Fruit fly (Drosophila melanogaster) whole organism, embryonic: ENCODE results near the gene CG8641.

Experiments used
- Antp ChIP-seq: fragments of 200-800 bp; sonication (Bioruptor generic); optimal IDR thresholded peaks from 3 replicates; lab custom pipeline; 2016; ENCODE audit warnings: missing biosample characterization, missing genetic modification characterization
- CG11093 ChIP-seq: fragments of 200-800 bp; sonication (Bioruptor generic); IDR thresholded peaks from 3 replicates; pipeline ENCODE4 v1.3.6; 2022; ENCODE audit warnings: missing biosample characterization, missing genetic modification characterization
- CG11247 ChIP-seq: fragments of 200-800 bp; sonication (Bioruptor generic); IDR thresholded peaks from 2 replicates; pipeline ENCODE4 v1.3.6; 2022; ENCODE audit warnings: missing biosample characterization, missing genetic modification characterization
- CG14441 ChIP-seq: fragments of 200-800 bp; sonication (Bioruptor generic); IDR thresholded peaks from 2 replicates; pipeline ENCODE4 v1.3.6; 2022; ENCODE audit warnings: missing biosample characterization, missing genetic modification characterization
- CG1832 ChIP-seq: fragments of 200-800 bp; sonication (Bioruptor generic); optimal IDR thresholded peaks from 2 replicates; lab custom pipeline; 2017; ENCODE audit warnings: missing biosample characterization, mild to moderate bottlenecking, missing genetic modification characterization, inconsistent platforms
- CG30020 ChIP-seq: fragments of 200-800 bp; optimal IDR thresholded peaks from 2 replicates; lab custom pipeline; 2019; ENCODE audit warnings: missing biosample characterization, mild to moderate bottlenecking, missing genetic modification characterization, moderate library complexity
- CG31441 ChIP-seq: fragments of 200-800 bp; sonication (Bioruptor generic); IDR thresholded peaks from 2 replicates; pipeline ENCODE4 v1.3.6; 2022; ENCODE audit warnings: missing biosample characterization, missing genetic modification characterization
- CG3838 ChIP-seq: fragments of 200-800 bp; sonication (Bioruptor generic); optimal IDR thresholded peaks from 3 replicates; lab custom pipeline; 2016; ENCODE audit warnings: missing biosample characterization, missing genetic modification characterization
- CG4707 ChIP-seq: fragments of 200-800 bp; sonication (Bioruptor generic); optimal IDR thresholded peaks from 2 replicates; lab custom pipeline; 2018; ENCODE audit warnings: missing biosample characterization, mild to moderate bottlenecking, missing genetic modification characterization, moderate library complexity
- CG5180 ChIP-seq: fragments of 200-800 bp; sonication (Bioruptor generic); optimal IDR thresholded peaks from 3 replicates; lab custom pipeline; 2017; ENCODE audit warnings: missing biosample characterization, missing genetic modification characterization, mild to moderate bottlenecking, moderate library complexity, missing genetic modification reagents
- CG5953 ChIP-seq: fragments of 200-800 bp; sonication (Bioruptor generic); IDR thresholded peaks from 2 replicates; pipeline ENCODE4 v1.3.6; 2022; ENCODE audit warnings: missing biosample characterization, missing genetic modification characterization
- CG6654 ChIP-seq: fragments of 200-800 bp; sonication (Bioruptor generic); optimal IDR thresholded peaks from 2 replicates; lab custom pipeline; 2017; ENCODE audit warnings: missing biosample characterization, mild to moderate bottlenecking, missing genetic modification characterization
- CG6689 ChIP-seq: fragments of 200-800 bp; sonication (Bioruptor generic); IDR thresholded peaks from 2 replicates; pipeline ENCODE4 v1.3.6; 2022; ENCODE audit warnings: missing biosample characterization, missing genetic modification characterization
- CG7839 ChIP-seq: fragments of 200-800 bp; sonication (Bioruptor generic); optimal IDR thresholded peaks from 3 replicates; lab custom pipeline; 2018; ENCODE audit warnings: missing biosample characterization, mild to moderate bottlenecking, missing genetic modification characterization, moderate library complexity
- D ChIP-seq, 2 experiments: fragments of 200-800 bp in 1 of 2; fragments of >200 bp in 1 of 2; sonication (Bioruptor generic) in 1 of 2; optimal IDR thresholded peaks; 2 replicates in 1 of 2; 3 replicates in 1 of 2; lab custom pipeline; 2017; ENCODE audit warnings: mild to moderate bottlenecking in 1 of 2, missing biosample characterization in 1 of 2, missing genetic modification characterization in 1 of 2, missing genetic modification reagents in 1 of 2
- Dip2 ChIP-seq: fragments of 200-800 bp; sonication (Bioruptor generic); IDR thresholded peaks from 2 replicates; pipeline ENCODE4 v1.3.6; 2022; ENCODE audit warnings: missing biosample characterization, missing genetic modification characterization
- Dip3 ChIP-seq: fragments of 200-800 bp; sonication (Bioruptor generic); optimal IDR thresholded peaks from 3 replicates; lab custom pipeline; 2016; ENCODE audit warnings: missing biosample characterization, missing genetic modification characterization
- Fer3 ChIP-seq: fragments of 200-800 bp; sonication (Bioruptor generic); optimal IDR thresholded peaks from 2 replicates; lab custom pipeline; 2018; ENCODE audit warnings: missing biosample characterization, mild to moderate bottlenecking, missing genetic modification characterization, moderate library complexity
- HLHmδ ChIP-seq: fragments of 200-800 bp; sonication (Bioruptor generic); optimal IDR thresholded peaks from 2 replicates; lab custom pipeline; 2018; ENCODE audit warnings: missing biosample characterization, mild to moderate bottlenecking, missing genetic modification characterization, moderate library complexity
- Jarid2 ChIP-seq: fragments of 200-800 bp; sonication (Bioruptor generic); optimal IDR thresholded peaks from 3 replicates; lab custom pipeline; 2017; ENCODE audit warnings: mild to moderate bottlenecking, missing biosample characterization, missing genetic modification reagents, missing genetic modification characterization
- MESR4 ChIP-seq: fragments of 200-800 bp; sonication (Bioruptor generic); optimal IDR thresholded peaks from 2 replicates; lab custom pipeline; 2018; ENCODE audit warnings: missing biosample characterization, mild to moderate bottlenecking, missing genetic modification characterization, moderate library complexity
- Med ChIP-seq: fragments of 200-800 bp; sonication (Bioruptor generic); peaks from one replicate; lab custom pipeline; 2016; ENCODE audit warnings: missing biosample characterization, missing genetic modification characterization, mild to moderate bottlenecking, inconsistent platforms, moderate library complexity
- Mrtf ChIP-seq: fragments of 200-800 bp; sonication (Bioruptor generic); IDR thresholded peaks from 3 replicates; pipeline ENCODE4 v1.3.6; 2022; ENCODE audit warnings: missing biosample characterization, missing genetic modification characterization
- PHDP ChIP-seq: fragments of 200-800 bp; sonication (Bioruptor generic); optimal IDR thresholded peaks from 3 replicates; lab custom pipeline; 2018; ENCODE audit warnings: missing biosample characterization, mild to moderate bottlenecking, missing genetic modification characterization, moderate library complexity
- Pdp1 ChIP-seq, 2 experiments: fragments of 200-800 bp; sonication (Bioruptor generic); optimal IDR thresholded peaks; 3 replicates each; lab custom pipeline; 2016; ENCODE audit warnings: missing biosample characterization in 2 of 2, missing genetic modification characterization in 2 of 2, mild to moderate bottlenecking in 1 of 2, moderate library complexity in 1 of 2
- Rx ChIP-seq: fragments of 200-800 bp; sonication (Bioruptor generic); IDR thresholded peaks from 2 replicates; pipeline ENCODE4 v1.3.6; 2022; ENCODE audit warnings: missing biosample characterization, missing genetic modification characterization
- amos ChIP-seq: fragments of 200-800 bp; sonication (Bioruptor generic); IDR thresholded peaks from 2 replicates; pipeline ENCODE4 v1.3.6; 2022; ENCODE audit warnings: missing biosample characterization, missing genetic modification characterization; ENCODE audit not compliant: partially characterized antibody
- caup ChIP-seq: fragments of 200-800 bp; sonication (Bioruptor generic); optimal IDR thresholded peaks from 3 replicates; lab custom pipeline; 2017; ENCODE audit warnings: missing biosample characterization, mild to moderate bottlenecking, missing genetic modification characterization, moderate library complexity; ENCODE audit not compliant: severe bottlenecking
- chinmo ChIP-seq: fragments of 200-800 bp; sonication (Bioruptor generic); IDR thresholded peaks from 4 replicates; pipeline ENCODE4 v1.3.6; 2022; ENCODE audit warnings: missing biosample characterization, missing genetic modification characterization; ENCODE audit not compliant: partially characterized antibody
- chm ChIP-seq: fragments of 200-800 bp; sonication (Bioruptor generic); IDR thresholded peaks from 2 replicates; pipeline ENCODE4 v1.3.6; 2022; ENCODE audit warnings: missing biosample characterization, missing genetic modification characterization
- crol ChIP-seq: fragments of 200-800 bp; sonication (Bioruptor generic); IDR thresholded peaks from 2 replicates; pipeline ENCODE4 v1.3.6; 2022; ENCODE audit warnings: missing biosample characterization, missing genetic modification characterization
- cwo ChIP-seq: fragments of 200-800 bp; sonication (Bioruptor generic); optimal IDR thresholded peaks from 3 replicates; lab custom pipeline; 2017; ENCODE audit warnings: missing biosample characterization, missing genetic modification characterization, mild to moderate bottlenecking, moderate library complexity, missing genetic modification reagents
- dati ChIP-seq: fragments of 200-800 bp; sonication (Bioruptor generic); IDR thresholded peaks from 2 replicates; pipeline ENCODE4 v1.3.6; 2022; ENCODE audit warnings: missing biosample characterization, missing genetic modification characterization
- gsb-n ChIP-seq: fragments of 200-800 bp; sonication (Bioruptor generic); optimal IDR thresholded peaks from 3 replicates; lab custom pipeline; 2018; ENCODE audit warnings: missing biosample characterization, mild to moderate bottlenecking, missing genetic modification characterization
- her ChIP-seq: fragments of 200-800 bp; sonication (Bioruptor generic); optimal IDR thresholded peaks from 2 replicates; lab custom pipeline; 2016; ENCODE audit warnings: missing biosample characterization, missing genetic modification characterization
- kni ChIP-seq: fragments of 200-800 bp; sonication (Bioruptor generic); optimal IDR thresholded peaks from 3 replicates; lab custom pipeline; 2017; ENCODE audit warnings: mild to moderate bottlenecking, missing biosample characterization, missing genetic modification reagents, missing genetic modification characterization
- pho ChIP-seq: fragments of 200-800 bp; sonication (Bioruptor generic); optimal IDR thresholded peaks from 2 replicates; lab custom pipeline; 2016; ENCODE audit warnings: missing biosample characterization, missing genetic modification characterization
- phol ChIP-seq: fragments of 200-800 bp; sonication (Bioruptor generic); optimal IDR thresholded peaks from 3 replicates; lab custom pipeline; 2018; ENCODE audit warnings: missing biosample characterization, mild to moderate bottlenecking, missing genetic modification characterization, moderate library complexity
- sd ChIP-seq: fragments of 200-800 bp; sonication (Bioruptor generic); optimal IDR thresholded peaks from 3 replicates; lab custom pipeline; 2018; ENCODE audit warnings: missing biosample characterization, mild to moderate bottlenecking, missing genetic modification characterization, moderate library complexity
- stwl ChIP-seq: fragments of 200-800 bp; sonication (Bioruptor generic); optimal IDR thresholded peaks from 3 replicates; lab custom pipeline; 2018; ENCODE audit warnings: missing biosample characterization, mild to moderate bottlenecking, missing genetic modification characterization, moderate library complexity
- tna ChIP-seq: fragments of 200-800 bp; sonication (Bioruptor generic); IDR thresholded peaks from 2 replicates; pipeline ENCODE4 v1.3.6; 2022; ENCODE audit warnings: missing biosample characterization, missing genetic modification characterization; ENCODE audit not compliant: partially characterized antibody
- trh ChIP-seq: fragments of 200-800 bp; sonication (Bioruptor generic); optimal IDR thresholded peaks from 2 replicates; lab custom pipeline; 2016; ENCODE audit warnings: missing biosample characterization, missing genetic modification characterization
- vvl ChIP-seq: fragments of 200-800 bp; sonication (Bioruptor generic); IDR thresholded peaks from 2 replicates; pipeline ENCODE4 v1.3.6; 2022; ENCODE audit warnings: missing biosample characterization, missing genetic modification characterization

CG8641 gene

dm6 chr3L:7013568-7014305 lies 63.5 kb downstream of the CG8641 start (continued):
- peak; percentile 28; the same call in 1 of the 2 replicates for TF ChIP-seq CG11247
- TF ChIP-seq CG30020, result no peak
- no peak for TF ChIP-seq gsb-n (tag; lab: Kevin White, UChicago)
- TF ChIP-seq CG5953, result 0 out of 2 replicates have a peak, but pooled peaks have one; percentile 48
- no peak for TF ChIP-seq Antp
- 0 out of 4 replicates have a peak, but pooled peaks have one; percentile 68 for TF ChIP-seq chinmo (GFP tag; lab: Robert Waterston, UW)
- TF ChIP-seq CG7839 (tag; lab: Kevin White, UChicago), result peak; percentile 55
- TF ChIP-seq Fer3, result no peak
- TF ChIP-seq trh (GFP tag; lab: Kevin White, UChicago), result no peak
- TF ChIP-seq CG1832 (GFP tag; lab: Kevin White, UChicago), result no peak
- no peak for TF ChIP-seq dati
- no peak for TF ChIP-seq MESR4
- no peak for TF ChIP-seq CG4707 (GFP tag; lab: Kevin White, UChicago)
- no peak for TF ChIP-seq pho (GFP tag; lab: Kevin White, UChicago)
- TF ChIP-seq Mrtf (GFP tag; lab: Robert Waterston, UW), result no peak
- TF ChIP-seq Jarid2 (GFP tag; lab: Kevin White, UChicago), result peak; percentile 61
- TF ChIP-seq CG14441, result peak; percentile 71
- no peak; the same call in 2 of the 3 replicates for TF ChIP-seq CG11093 (GFP tag; lab: Robert Waterston, UW)
- no peak for TF ChIP-seq CG3838 (GFP tag; lab: Kevin White, UChicago)
- TF ChIP-seq amos (GFP tag; lab: Robert Waterston, UW), result peak; percentile 56; the same call in 1 of the 2 replicates

dm6 chr3L:7012271-7012670 lies 65.0 kb downstream of the CG8641 start:
- TF ChIP-seq D (optimal IDR thresholded peaks at IDR 0.05; lab: Kevin White, UChicago) (no peak), D (GFP tag; optimal IDR thresholded peaks at IDR 0.05; lab: Kevin White, UChicago) (no peak), CG6654 (GFP tag; lab: Kevin White, UChicago) (peak; percentile 97), CG5953 (no peak), stwl (tag; lab: Kevin White, UChicago) (peak; percentile 13)
- TF ChIP-seq, all 482 proteins: peak for 2

dm6 chr3L:7009886-7010285 lies 67.4 kb downstream of the CG8641 start:
- TF ChIP-seq Rx (GFP tag; lab: Robert Waterston, UW) (no peak), CG31441 (no peak), crol (GFP tag; lab: Robert Waterston, UW) (0 out of 2 replicates have a peak, but pooled peaks have one; percentile 6), cwo (GFP tag; lab: Kevin White, UChicago) (peak; percentile 45), phol (tag; lab: Kevin White, UChicago) (no peak), CG6689 (GFP tag; lab: Robert Waterston, UW) (no peak), CG5180 (no peak), sd (tag; lab: Kevin White, UChicago) (peak; percentile 65), PHDP (tag; lab: Kevin White, UChicago) (no peak), Dip3 (no peak), her (GFP tag; lab: Kevin White, UChicago) (no peak), kni (peak; percentile 58), HLHmδ (GFP tag; lab: Kevin White, UChicago) (no peak), caup (no peak), chm (GFP tag; lab: Robert Waterston, UW) (no peak), Dip2 (GFP tag; lab: Robert Waterston, UW) (no peak), Med (peak; percentile 15), chinmo (GFP tag; lab: Robert Waterston, UW) (0 out of 4 replicates have a peak, but pooled peaks have one; percentile 26), Pdp1 (GFP tag; optimal IDR thresholded peaks at IDR 0.05; lab: Kevin White, UChicago) (peak in 1 of 2 experiments; percentile 19), vvl (GFP tag; lab: Robert Waterston, UW) (peak; percentile 29; the same call in 1 of the 2 replicates), tna (no peak)
